Worm (Caenorhabditis elegans) whole organism, mixed stage, embryonic: ENCODE measurements around the gene cut-2.

Experiments used
- M03D4.4 ChIP-seq: sonication (generic microtip); optimal IDR thresholded peaks from 2 replicates; lab custom pipeline; 2017; ENCODE audit warnings: mild to moderate bottlenecking, missing genetic modification characterization, missing compliant biosample characterization
- blmp-1 ChIP-seq: fragments of 150-350 bp; optimal IDR thresholded peaks from 2 replicates; lab custom pipeline; 2014; ENCODE audit warnings: missing biosample characterization, missing genetic modification characterization
- ceh-43 ChIP-seq: fragments of 200-800 bp; sonication (Bioruptor generic); optimal IDR thresholded peaks from 2 replicates; lab custom pipeline; 2018; ENCODE audit warnings: mild to moderate bottlenecking, missing genetic modification characterization, moderate library complexity, missing compliant biosample characterization
- ceh-83 ChIP-seq: fragments of 200-800 bp; sonication (Bioruptor generic); optimal IDR thresholded peaks from 2 replicates; lab custom pipeline; 2018; ENCODE audit warnings: mild to moderate bottlenecking, missing genetic modification characterization, missing compliant biosample characterization
- ces-1 ChIP-seq: fragments of 150-350 bp; optimal IDR thresholded peaks from 2 replicates; lab custom pipeline; 2014; ENCODE audit warnings: missing biosample characterization, missing genetic modification reagents, missing genetic modification characterization
- cnd-1 ChIP-seq: fragments of 200-800 bp; sonication (Bioruptor generic); optimal IDR thresholded peaks from 2 replicates; lab custom pipeline; 2018; ENCODE audit warnings: mild to moderate bottlenecking, missing genetic modification characterization, missing compliant biosample characterization
- drap-1 ChIP-seq: fragments of 200-800 bp; sonication (Bioruptor generic); optimal IDR thresholded peaks from 3 replicates; lab custom pipeline; 2018; ENCODE audit warnings: mild to moderate bottlenecking, missing genetic modification characterization, missing compliant biosample characterization
- elt-1 ChIP-seq: sonication (generic microtip); optimal IDR thresholded peaks from 2 replicates; lab custom pipeline; 2017; ENCODE audit warnings: missing genetic modification characterization, mild to moderate bottlenecking, missing compliant biosample characterization, antibody characterized with exemption, moderate library complexity, borderline replicate concordance; ENCODE audit not compliant: insufficient read depth
- flh-1 ChIP-seq: fragments of 200-800 bp; sonication (Bioruptor generic); optimal IDR thresholded peaks from 2 replicates; lab custom pipeline; 2018; ENCODE audit warnings: mild to moderate bottlenecking, missing genetic modification characterization, moderate library complexity, missing compliant biosample characterization
- ham-2 ChIP-seq: fragments of 200-800 bp; sonication (Bioruptor generic); optimal IDR thresholded peaks from 2 replicates; lab custom pipeline; 2018; ENCODE audit warnings: mild to moderate bottlenecking, missing genetic modification characterization, missing compliant biosample characterization
- hlh-1 ChIP-seq: fragments of 150-350 bp; optimal IDR thresholded peaks from 2 replicates; lab custom pipeline; 2014; ENCODE audit warnings: missing biosample characterization, missing genetic modification reagents, missing genetic modification characterization
- lin-13 ChIP-seq: fragments of 150-350 bp; optimal IDR thresholded peaks from 2 replicates; lab custom pipeline; 2014; ENCODE audit warnings: missing biosample characterization, missing genetic modification characterization
- lin-32 ChIP-seq: fragments of 200-800 bp; sonication (Bioruptor generic); optimal IDR thresholded peaks from 2 replicates; lab custom pipeline; 2018; ENCODE audit warnings: mild to moderate bottlenecking, missing genetic modification characterization, missing compliant biosample characterization
- lsy-2 ChIP-seq: fragments of 150-350 bp; optimal IDR thresholded peaks from 2 replicates; lab custom pipeline; 2014; ENCODE audit warnings: missing biosample characterization, missing genetic modification characterization
- mep-1 ChIP-seq: fragments of 150-350 bp; optimal IDR thresholded peaks from 2 replicates; lab custom pipeline; 2017; ENCODE audit warnings: missing biosample characterization, missing genetic modification reagents, missing genetic modification characterization, inconsistent platforms
- mls-2 ChIP-seq: sonication (generic microtip); optimal IDR thresholded peaks from 2 replicates; lab custom pipeline; 2016; ENCODE audit warnings: mild to moderate bottlenecking, missing genetic modification characterization, moderate library complexity, missing compliant biosample characterization
- nhr-12 ChIP-seq: fragments of 150-350 bp; optimal IDR thresholded peaks from 2 replicates; lab custom pipeline; 2014; ENCODE audit warnings: missing biosample characterization, missing genetic modification characterization
- nhr-237 ChIP-seq: fragments of 150-350 bp; optimal IDR thresholded peaks from 2 replicates; lab custom pipeline; 2014; ENCODE audit warnings: missing biosample characterization, missing genetic modification characterization
- nhr-76 ChIP-seq: sonication (generic microtip); optimal IDR thresholded peaks from 2 replicates; lab custom pipeline; 2017; ENCODE audit warnings: missing biosample characterization, missing genetic modification characterization
- pha-4 ChIP-seq: fragments of 150-350 bp; optimal IDR thresholded peaks from 2 replicates; lab custom pipeline; 2018; ENCODE audit warnings: missing biosample characterization, missing genetic modification reagents, missing genetic modification characterization
- sptf-1 ChIP-seq: sonication (generic microtip); optimal IDR thresholded peaks from 2 replicates; lab custom pipeline; 2017; ENCODE audit warnings: mild to moderate bottlenecking, missing genetic modification characterization, moderate library complexity, missing compliant biosample characterization
- unc-120 ChIP-seq: sonication (generic microtip); optimal IDR thresholded peaks from 2 replicates; lab custom pipeline; 2017; ENCODE audit warnings: missing genetic modification characterization, missing compliant biosample characterization; ENCODE audit not compliant: poor library complexity, severe bottlenecking
- unc-62 ChIP-seq: fragments of 150-350 bp; optimal IDR thresholded peaks from 2 replicates; lab custom pipeline; 2014; ENCODE audit warnings: missing biosample characterization, missing genetic modification reagents, missing genetic modification characterization
- zip-8 ChIP-seq: fragments of 150-350 bp; optimal IDR thresholded peaks from 2 replicates; lab custom pipeline; 2014; ENCODE audit warnings: missing biosample characterization, missing genetic modification characterization
- ztf-11 ChIP-seq: fragments of 150-350 bp; optimal IDR thresholded peaks from 2 replicates; lab custom pipeline; 2014; ENCODE audit warnings: missing biosample characterization, missing genetic modification characterization

cut-2 gene

ce11 chrV:13387472-13387871 is 27.3 kb upstream of the cut-2 start:
- TF ChIP-seq ztf-11 (no peak), unc-62 (GFP tag; lab: Kevin White, UChicago) (no peak), nhr-12 (tag; lab: Kevin White, UChicago) (no peak), pha-4 (tag; lab: Kevin White, UChicago) (no peak), mep-1 (tag; lab: Kevin White, UChicago) (no peak), cnd-1 (no peak), ces-1 (GFP tag; lab: Kevin White, UChicago) (no peak), flh-1 (GFP tag; lab: Kevin White, UChicago) (no peak), sptf-1 (tag; lab: Kevin White, UChicago) (no peak)
- TF ChIP-seq, all 35 proteins: peak for 0

- TF ChIP-seq nhr-76 (tag; lab: Kevin White, UChicago): no peak
- TF ChIP-seq ceh-83 (GFP tag; lab: Kevin White, UChicago): no peak
These were observed 25.8 kb upstream of the cut-2 start for ce11 chrV:13388961-13389360.

- TF ChIP-seq flh-1 (GFP tag; lab: Kevin White, UChicago): no peak
- TF ChIP-seq elt-1 (tag; lab: Kevin White, UChicago): peak; percentile 78
- TF ChIP-seq, all 35 proteins: peak for 1
These were observed 25.3 kb upstream of the cut-2 start for ce11 chrV:13389454-13389853.

ce11 chrV:13390936-13391335 is 23.8 kb upstream of the cut-2 start:
- TF ChIP-seq ham-2 (peak; percentile 22), ceh-43 (GFP tag; lab: Kevin White, UChicago) (no peak), nhr-76 (tag; lab: Kevin White, UChicago) (no peak), lsy-2 (peak; percentile 16)
- TF ChIP-seq, all 35 proteins: peak for 2

ce11 chrV:13391378-13392258 is 23.1 kb upstream of the cut-2 start, which contains the start of gene somi-1:
Gene somi-1 (minus strand): TSS chrV:13391395.
- TF ChIP-seq cnd-1: no peak
- peak; percentile 26 for TF ChIP-seq unc-120 (tag; lab: Kevin White, UChicago)
- TF ChIP-seq ces-1 (GFP tag; lab: Kevin White, UChicago): peak; percentile 97
- peak; percentile 88 for TF ChIP-seq blmp-1 (tag; lab: Kevin White, UChicago)
- TF ChIP-seq nhr-237 (tag; lab: Kevin White, UChicago): no peak

- peak; percentile 32 for TF ChIP-seq elt-1 (tag; lab: Kevin White, UChicago)
- no peak for TF ChIP-seq nhr-237 (tag; lab: Kevin White, UChicago)
- no peak for TF ChIP-seq mls-2 (tag; lab: Kevin White, UChicago)
- TF ChIP-seq lin-32: no peak
- TF ChIP-seq hlh-1: peak; percentile 86
- peak; percentile 52 for TF ChIP-seq M03D4.4 (tag; lab: Kevin White, UChicago)
- peak; percentile 91 for TF ChIP-seq unc-120 (tag; lab: Kevin White, UChicago)
- TF ChIP-seq lin-13 (tag; lab: Kevin White, UChicago): no peak
- peak; percentile 17 for TF ChIP-seq unc-62 (GFP tag; lab: Kevin White, UChicago)
- peak; percentile 19 for TF ChIP-seq drap-1 (GFP tag; lab: Kevin White, UChicago)
- no peak for TF ChIP-seq lsy-2
- peak; percentile 61 for TF ChIP-seq ham-2
- peak; percentile 39 for TF ChIP-seq flh-1 (GFP tag; lab: Kevin White, UChicago)
- peak; percentile 46 for TF ChIP-seq sptf-1 (tag; lab: Kevin White, UChicago)
- TF ChIP-seq nhr-12 (tag; lab: Kevin White, UChicago): no peak
- peak; percentile 8 for TF ChIP-seq zip-8
- TF ChIP-seq ces-1 (GFP tag; lab: Kevin White, UChicago): peak; percentile 12
- no peak for TF ChIP-seq mep-1 (tag; lab: Kevin White, UChicago)
- TF ChIP-seq cnd-1: peak; percentile 42
These were observed 21.4 kb upstream of the cut-2 start for ce11 chrV:13393333-13393803.
